Worm (Caenorhabditis elegans) whole organism, L4 larva: ENCODE measurements around the gene ZK1010.10.

Source experiments
- D1046.2 ChIP-seq: fragments of 200-800 bp; sonication (Bioruptor generic); IDR thresholded peaks from 2 replicates; pipeline ENCODE4 v1.3.6; 2022; ENCODE audit warnings: missing genetic modification characterization, missing compliant biosample characterization
- F10B5.3 ChIP-seq: sonication (generic microtip); optimal IDR thresholded peaks from 2 replicates; lab custom pipeline; 2016; ENCODE audit warnings: mild to moderate bottlenecking, missing genetic modification characterization, missing compliant biosample characterization
- F26F4.8 ChIP-seq: fragments of 200-800 bp; sonication (Bioruptor generic); conservative IDR thresholded peaks from 2 replicates; pipeline ENCODE4 v1.3.6; 2022; ENCODE audit warnings: missing genetic modification characterization, missing compliant biosample characterization
- F44E2.7 ChIP-seq: fragments of 200-800 bp; sonication (Bioruptor generic); IDR thresholded peaks from 2 replicates; pipeline ENCODE4 v2.1.2; 2022; ENCODE audit warnings: missing genetic modification characterization, missing compliant biosample characterization
- F49E8.2 ChIP-seq: sonication (generic microtip); optimal IDR thresholded peaks from 2 replicates; lab custom pipeline; 2016; ENCODE audit warnings: missing compliant biosample characterization, mild to moderate bottlenecking, missing genetic modification characterization, borderline replicate concordance
- T20F7.1 ChIP-seq: fragments of 200-800 bp; sonication (Bioruptor generic); optimal IDR thresholded peaks from 2 replicates; lab custom pipeline; 2018; ENCODE audit warnings: mild to moderate bottlenecking, missing genetic modification characterization, missing compliant biosample characterization
- T26A8.4 ChIP-seq: fragments of 200-800 bp; sonication (Bioruptor generic); IDR thresholded peaks from 2 replicates; pipeline ENCODE4 v1.3.6; 2022; ENCODE audit warnings: missing genetic modification characterization, missing compliant biosample characterization
- Y105C5A.15 ChIP-seq: fragments of 200-800 bp; sonication (Bioruptor generic); IDR thresholded peaks from 2 replicates; pipeline ENCODE4 v1.3.6; 2022; ENCODE audit warnings: missing genetic modification characterization, missing compliant biosample characterization
- Y48G9A.11 ChIP-seq: fragments of 200-800 bp; sonication (Bioruptor generic); IDR thresholded peaks from 2 replicates; pipeline ENCODE4 v1.3.6; 2022; ENCODE audit warnings: missing genetic modification reagents, missing genetic modification characterization, missing compliant biosample characterization
- ZK546.5 ChIP-seq, 2 experiments: sonication (generic microtip); optimal IDR thresholded peaks; 2 replicates each; lab custom pipeline; 2017; ENCODE audit warnings: missing biosample characterization in 2 of 2, missing genetic modification characterization in 2 of 2
- aly-2 ChIP-seq: sonication (generic microtip); optimal IDR thresholded peaks from 2 replicates; lab custom pipeline; 2018; ENCODE audit warnings: missing biosample characterization, missing genetic modification characterization
- ama-1 ChIP-seq: fragments of 150-350 bp; optimal IDR thresholded peaks from 2 replicates; lab custom pipeline; 2014; ENCODE audit warnings: inconsistent platforms, mixed read lengths
- attf-4 ChIP-seq: sonication (generic microtip); optimal IDR thresholded peaks from 3 replicates; lab custom pipeline; 2017; ENCODE audit warnings: missing biosample characterization, missing genetic modification characterization
- ceh-20 ChIP-seq: fragments of 200-800 bp; sonication (Bioruptor generic); IDR thresholded peaks from 2 replicates; pipeline ENCODE4 v1.3.6; 2022; ENCODE audit warnings: missing genetic modification reagents, missing genetic modification characterization, missing compliant biosample characterization
- ceh-28 ChIP-seq: fragments of 150-350 bp; optimal IDR thresholded peaks from 2 replicates; lab custom pipeline; 2014; ENCODE audit warnings: missing biosample characterization, missing genetic modification reagents, missing genetic modification characterization
- ceh-62 ChIP-seq: sonication (generic microtip); optimal IDR thresholded peaks from 2 replicates; lab custom pipeline; 2017; ENCODE audit warnings: missing biosample characterization, missing genetic modification characterization
- ces-1 ChIP-seq: fragments of 150-350 bp; sonication (generic microtip); optimal IDR thresholded peaks from 4 replicates; lab custom pipeline; 2014; ENCODE audit warnings: missing biosample characterization, missing genetic modification reagents, missing genetic modification characterization
- daf-16 ChIP-seq, 3 experiments: sonication (generic microtip); optimal IDR thresholded peaks; 2 replicates each; lab custom pipeline; 2016 to 2017; ENCODE audit warnings: missing genetic modification characterization in 3 of 3, missing genetic modification reagents in 3 of 3, mild to moderate bottlenecking in 2 of 3, missing compliant biosample characterization in 2 of 3, missing biosample characterization in 1 of 3, moderate library complexity in 1 of 3
- daf-19 ChIP-seq: fragments of 200-800 bp; sonication (Bioruptor generic); conservative IDR thresholded peaks from 2 replicates; pipeline ENCODE4 v1.3.6; 2022; ENCODE audit warnings: missing genetic modification characterization, missing compliant biosample characterization
- dmd-8 ChIP-seq: fragments of 200-800 bp; sonication (Bioruptor generic); IDR thresholded peaks from 2 replicates; pipeline ENCODE4 v1.3.6; 2022; ENCODE audit warnings: missing genetic modification characterization, missing compliant biosample characterization
- dpl-1 ChIP-seq: fragments of 150-350 bp; optimal IDR thresholded peaks from 2 replicates; lab custom pipeline; 2014; ENCODE audit warnings: missing biosample characterization, missing genetic modification reagents, missing genetic modification characterization
- duxl-1 ChIP-seq: sonication (generic microtip); optimal IDR thresholded peaks from 2 replicates; lab custom pipeline; 2016; ENCODE audit warnings: mild to moderate bottlenecking, missing genetic modification characterization, moderate library complexity, missing compliant biosample characterization; ENCODE audit not compliant: poor library complexity
- egl-43 ChIP-seq: fragments of 200-800 bp; sonication (Bioruptor generic); IDR thresholded peaks from 2 replicates; pipeline ENCODE4 v1.3.6; 2022; ENCODE audit warnings: missing genetic modification reagents, missing genetic modification characterization, missing compliant biosample characterization
- fkh-10 ChIP-seq: fragments of 150-350 bp; optimal IDR thresholded peaks from 2 replicates; lab custom pipeline; 2014; ENCODE audit warnings: missing biosample characterization, missing genetic modification reagents, missing genetic modification characterization
- hmg-1.1 ChIP-seq: fragments of 200-800 bp; sonication (Bioruptor generic); IDR thresholded peaks from 2 replicates; pipeline ENCODE4 v1.3.6; 2022; ENCODE audit warnings: missing genetic modification reagents, missing genetic modification characterization, missing compliant biosample characterization
- jun-1 ChIP-seq: fragments of 150-350 bp; optimal IDR thresholded peaks from 2 replicates; lab custom pipeline; 2014; ENCODE audit warnings: missing biosample characterization, missing genetic modification reagents, missing genetic modification characterization
- lim-7 ChIP-seq: fragments of 200-800 bp; sonication (Bioruptor generic); IDR thresholded peaks from 2 replicates; pipeline ENCODE4 v1.3.6; 2022; ENCODE audit warnings: missing genetic modification characterization, missing compliant biosample characterization
- lin-29 ChIP-seq: fragments of 200-800 bp; sonication (Bioruptor generic); IDR thresholded peaks from 2 replicates; pipeline ENCODE4 v1.3.6; 2022; ENCODE audit warnings: missing genetic modification reagents, missing genetic modification characterization, missing compliant biosample characterization
- lsy-2 ChIP-seq, 2 experiments: fragments of 150-350 bp in 1 of 2; sonication (generic microtip) in 1 of 2; optimal IDR thresholded peaks; 2 replicates each; lab custom pipeline; 2014 to 2017; ENCODE audit warnings: missing biosample characterization in 2 of 2, missing genetic modification characterization in 2 of 2
- mdl-1 ChIP-seq, 2 experiments: fragments of 150-350 bp in 1 of 2; sonication (generic microtip) in 1 of 2; optimal IDR thresholded peaks; 2 replicates each; lab custom pipeline; 2014 to 2017; ENCODE audit warnings: missing biosample characterization in 2 of 2, missing genetic modification characterization in 2 of 2
- mdt-29 ChIP-seq: fragments of 200-800 bp; sonication (Bioruptor generic); IDR thresholded peaks from 2 replicates; pipeline ENCODE4 v1.3.6; 2022; ENCODE audit warnings: missing genetic modification reagents, missing genetic modification characterization, missing compliant biosample characterization
- mep-1 ChIP-seq: fragments of 150-350 bp; sonication (generic microtip); optimal IDR thresholded peaks from 3 replicates; lab custom pipeline; 2014; ENCODE audit warnings: missing biosample characterization, missing genetic modification characterization
- mxl-2 ChIP-seq: fragments of 200-800 bp; sonication (Bioruptor generic); conservative IDR thresholded peaks from 2 replicates; pipeline ENCODE4 v1.3.6; 2022; ENCODE audit warnings: missing genetic modification reagents, missing genetic modification characterization, missing compliant biosample characterization
- nhr-102 ChIP-seq: sonication (generic microtip); optimal IDR thresholded peaks from 2 replicates; lab custom pipeline; 2016; ENCODE audit warnings: mild to moderate bottlenecking, missing genetic modification characterization, moderate library complexity, missing compliant biosample characterization
- nhr-11 ChIP-seq: fragments of 150-350 bp; optimal IDR thresholded peaks from 2 replicates; lab custom pipeline; 2014; ENCODE audit warnings: missing biosample characterization, missing genetic modification characterization
- nhr-237 ChIP-seq: sonication (generic microtip); optimal IDR thresholded peaks from 2 replicates; lab custom pipeline; 2017; ENCODE audit warnings: missing biosample characterization, missing genetic modification characterization
- nhr-42 ChIP-seq: fragments of 200-800 bp; sonication (Bioruptor generic); IDR thresholded peaks from 2 replicates; pipeline ENCODE4 v1.3.6; 2022; ENCODE audit warnings: missing genetic modification characterization, missing compliant biosample characterization
- nhr-48 ChIP-seq: sonication (generic microtip); optimal IDR thresholded peaks from 2 replicates; lab custom pipeline; 2016; ENCODE audit warnings: mild to moderate bottlenecking, missing genetic modification characterization, missing compliant biosample characterization
- nhr-76 ChIP-seq: fragments of 150-350 bp; optimal IDR thresholded peaks from 2 replicates; lab custom pipeline; 2014; ENCODE audit warnings: missing biosample characterization, missing genetic modification characterization
- pha-4 ChIP-seq, 2 experiments: fragments of 150-350 bp in 1 of 2; fragments of 200-800 bp in 1 of 2; sonication (Bioruptor generic) in 1 of 2; IDR thresholded peaks in 1 of 2; optimal IDR thresholded peaks in 1 of 2; 2 replicates each; pipeline versions ENCODE4 v1.3.6 to Lab custom; 2014 to 2022; ENCODE audit warnings: missing genetic modification characterization in 2 of 2, missing genetic modification reagents in 2 of 2, missing biosample characterization in 1 of 2, missing compliant biosample characterization in 1 of 2
- php-3 ChIP-seq: fragments of 200-800 bp; sonication (Bioruptor generic); IDR thresholded peaks from 2 replicates; pipeline ENCODE4 v1.3.6; 2022; ENCODE audit warnings: missing genetic modification reagents, missing genetic modification characterization, missing compliant biosample characterization
- rbr-2 ChIP-seq: sonication (generic microtip); optimal IDR thresholded peaks from 2 replicates; lab custom pipeline; 2016; ENCODE audit warnings: missing genotype, missing genetic modification characterization, missing compliant biosample characterization
- set-16 ChIP-seq: fragments of 200-800 bp; sonication (Bioruptor generic); IDR thresholded peaks from 2 replicates; pipeline ENCODE4 v1.3.6; 2022; ENCODE audit warnings: missing genetic modification reagents, missing genetic modification characterization, missing compliant biosample characterization
- spr-1 ChIP-seq: sonication (generic microtip); optimal IDR thresholded peaks from 2 replicates; lab custom pipeline; 2016; ENCODE audit warnings: mild to moderate bottlenecking, missing genetic modification characterization, missing compliant biosample characterization
- spr-3 ChIP-seq: fragments of 200-800 bp; sonication (Bioruptor generic); optimal IDR thresholded peaks from 2 replicates; lab custom pipeline; 2018; ENCODE audit warnings: mild to moderate bottlenecking, missing genetic modification characterization, missing compliant biosample characterization
- tag-97 ChIP-seq: fragments of 200-800 bp; sonication (Bioruptor generic); IDR thresholded peaks from 2 replicates; pipeline ENCODE4 v1.3.6; 2022; ENCODE audit warnings: missing genetic modification characterization, missing compliant biosample characterization
- zfp-3 ChIP-seq: fragments of 200-800 bp; sonication (Bioruptor generic); conservative IDR thresholded peaks from 2 replicates; pipeline ENCODE4 v1.3.6; 2022; ENCODE audit warnings: missing genetic modification reagents, missing genetic modification characterization, missing compliant biosample characterization
- ztf-11 ChIP-seq: fragments of 150-350 bp; optimal IDR thresholded peaks from 2 replicates; lab custom pipeline; 2014; ENCODE audit warnings: missing biosample characterization, missing genetic modification characterization
- ztf-7 ChIP-seq: fragments of 150-350 bp; optimal IDR thresholded peaks from 2 replicates; lab custom pipeline; 2014; ENCODE audit warnings: missing biosample characterization, missing genetic modification characterization

Gene ZK1010.10

DNA sequence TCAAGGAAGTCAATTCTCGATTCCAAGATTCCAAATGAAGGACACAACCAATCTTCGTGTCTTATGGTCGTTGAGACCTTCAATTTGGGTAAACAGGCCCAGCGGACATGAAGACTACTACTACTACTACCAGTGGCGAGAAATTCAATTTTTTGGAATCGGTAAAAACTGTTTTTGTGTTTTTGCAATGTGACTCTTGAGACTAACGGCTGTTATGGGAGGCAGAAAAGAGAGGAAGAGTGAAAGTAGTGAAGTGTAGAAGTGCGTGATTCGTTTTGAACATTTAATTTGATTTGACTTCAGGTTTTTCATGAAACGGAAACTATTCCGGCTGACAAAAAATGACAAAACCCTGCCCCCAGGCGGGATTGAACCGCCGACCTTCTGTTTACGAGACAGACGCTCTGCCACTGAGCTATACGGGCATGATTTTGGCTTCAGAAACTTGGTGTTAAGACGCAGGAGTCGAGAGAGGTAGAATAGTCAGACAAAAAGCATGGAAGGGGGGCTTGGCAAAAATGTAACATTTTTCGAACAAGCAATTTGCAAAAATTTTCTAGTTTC is 13.7 kb downstream of the ZK1010.10 start (continued):
- no peak for TF ChIP-seq lin-29 (GFP tag; lab: Robert Waterston, UW)
- no peak for TF ChIP-seq nhr-11
- peak; percentile 91 for TF ChIP-seq egl-43 (GFP tag; lab: Robert Waterston, UW)
- TF ChIP-seq daf-16 (GFP tag; optimal IDR thresholded peaks at IDR 0.05; lab: Kevin White, UChicago): peak; percentile 49 to 75
- TF ChIP-seq daf-16 (tag; optimal IDR thresholded peaks at IDR 0.05; lab: Kevin White, UChicago): peak; percentile 90
- peak; percentile 53 for TF ChIP-seq dpl-1 (GFP tag; lab: Kevin White, UChicago)
- TF ChIP-seq spr-3 (GFP tag; lab: Kevin White, UChicago): peak; percentile 25
- TF ChIP-seq F49E8.2 (tag; lab: Kevin White, UChicago): peak; percentile 50
- TF ChIP-seq F26F4.8 (GFP tag; lab: Robert Waterston, UW): peak; percentile 73; the same call in 1 of the 2 replicates
- no peak for TF ChIP-seq ztf-11
- TF ChIP-seq T26A8.4 (GFP tag; lab: Robert Waterston, UW): peak; percentile 83
- peak; percentile 30 for TF ChIP-seq fkh-10 (GFP tag; lab: Kevin White, UChicago)
- TF ChIP-seq aly-2: no peak
- 0 out of 2 replicates have a peak, but pooled peaks have one; percentile 26 for TF ChIP-seq F44E2.7 (GFP tag; lab: Robert Waterston, UW)
- peak; percentile 74 for TF ChIP-seq lim-7 (GFP tag; lab: Robert Waterston, UW)
- TF ChIP-seq dmd-8 (GFP tag; lab: Robert Waterston, UW): peak; percentile 79
- TF ChIP-seq ceh-62: no peak
- TF ChIP-seq ama-1 (lab: Kevin White, UChicago): no peak
- TF ChIP-seq spr-1 (tag; lab: Kevin White, UChicago): peak; percentile 66
- no peak for TF ChIP-seq nhr-76 (tag; lab: Kevin White, UChicago)
- TF ChIP-seq ces-1: no peak
- peak; percentile 72; the same call in 1 of the 2 replicates for TF ChIP-seq Y105C5A.15 (GFP tag; lab: Robert Waterston, UW)
- peak in 1 of 2 experiments; percentile 64 for TF ChIP-seq lsy-2 (tag; optimal IDR thresholded peaks at IDR 0.05; lab: Kevin White, UChicago)
- TF ChIP-seq set-16 (GFP tag; lab: Robert Waterston, UW): peak; percentile 30; the same call in 1 of the 2 replicates
- TF ChIP-seq nhr-48 (tag; lab: Kevin White, UChicago): peak; percentile 62
- peak; percentile 53; the same call in 1 of the 2 replicates for TF ChIP-seq mxl-2 (GFP tag; lab: Robert Waterston, UW)
- TF ChIP-seq rbr-2: peak; percentile 30
- peak; percentile 54; the same call in 1 of the 2 replicates for TF ChIP-seq ceh-20 (GFP tag; lab: Robert Waterston, UW)
- peak in 1 of 2 experiments; percentile 30 for TF ChIP-seq mdl-1 (tag; optimal IDR thresholded peaks at IDR 0.05; lab: Kevin White, UChicago)
- no peak for TF ChIP-seq tag-97 (GFP tag; lab: Robert Waterston, UW)
- 0 out of 2 replicates have a peak, but pooled peaks have one; percentile 22 for TF ChIP-seq mdt-29 (GFP tag; lab: Robert Waterston, UW)
- TF ChIP-seq duxl-1 (tag; lab: Kevin White, UChicago): peak; percentile 71
- TF ChIP-seq php-3 (GFP tag; lab: Robert Waterston, UW): peak; percentile 50; the same call in 1 of the 2 replicates
- 0 out of 2 replicates have a peak, but pooled peaks have one; percentile 28 for TF ChIP-seq zfp-3 (GFP tag; lab: Robert Waterston, UW)
- TF ChIP-seq mep-1 (tag; lab: Kevin White, UChicago): peak; percentile 60
- TF ChIP-seq ZK546.5 (tag; optimal IDR thresholded peaks at IDR 0.05; lab: Kevin White, UChicago): no peak
- TF ChIP-seq hmg-1.1: peak; percentile 85
- TF ChIP-seq attf-4 (tag; lab: Kevin White, UChicago): no peak
- no peak for TF ChIP-seq D1046.2
- TF ChIP-seq F10B5.3 (tag; lab: Kevin White, UChicago): no peak
- TF ChIP-seq pha-4 (GFP tag; IDR thresholded peaks at IDR 0.05; lab: Robert Waterston, UW): peak; percentile 73
- no peak for TF ChIP-seq pha-4 (tag; optimal IDR thresholded peaks at IDR 0.05; lab: Kevin White, UChicago)
- TF ChIP-seq nhr-42 (GFP tag; lab: Robert Waterston, UW): peak; percentile 65; the same call in 1 of the 2 replicates
- no peak for TF ChIP-seq T20F7.1 (GFP tag; lab: Kevin White, UChicago)
- TF ChIP-seq ceh-28: no peak
- TF ChIP-seq Y48G9A.11 (GFP tag; lab: Robert Waterston, UW): peak; percentile 76
- TF ChIP-seq nhr-237 (tag; lab: Kevin White, UChicago): no peak
- TF ChIP-seq daf-19 (GFP tag; lab: Robert Waterston, UW): no peak
- TF ChIP-seq nhr-102 (tag; lab: Kevin White, UChicago): peak; percentile 87
- TF ChIP-seq jun-1 (tag; lab: Kevin White, UChicago): no peak
- peak; percentile 50 for TF ChIP-seq ztf-7 (tag; lab: Kevin White, UChicago)
